Worm (Caenorhabditis elegans): ENCODE results near the gene wago-10.

ce11 chrV:350822-351221, 7.6 kb downstream of the wago-10 start:
- TF ChIP-seq flt-1 (GFP tag; IDR thresholded peaks at IDR 0.05) (no peak), ref-1 (GFP tag; conservative IDR thresholded peaks at IDR 0.05) (no peak), T22C8.4 (GFP tag; IDR thresholded peaks at IDR 0.05) (no peak), cog-1 (tag; optimal IDR thresholded peaks at IDR 0.05) (no peak), ztf-29 (GFP tag; IDR thresholded peaks at IDR 0.05) (no peak), ztf-23 (GFP tag; IDR thresholded peaks at IDR 0.05) (no peak), klf-2 (GFP tag; conservative IDR thresholded peaks at IDR 0.05) (no peak), tab-1 (GFP tag; IDR thresholded peaks at IDR 0.05) (no peak), med-1 (GFP tag; optimal IDR thresholded peaks at IDR 0.05; ENCODE audit: insufficient read depth) (no peak)
